Worm (Caenorhabditis elegans): ENCODE measurements around the gene mksr-1.

ce11 chrX:1025010-1025409 lies 43.9 kb downstream of the mksr-1 start, which contains the start of gene F55A4.3:
- no peak for TF ChIP-seq hmg-4 (GFP tag; optimal IDR thresholded peaks at IDR 0.05)
- no peak for TF ChIP-seq ama-1 (optimal IDR thresholded peaks at IDR 0.05)
- no peak for TF ChIP-seq ceh-13 (GFP tag; optimal IDR thresholded peaks at IDR 0.05)
- TF ChIP-seq tbx-37 (GFP tag; conservative IDR thresholded peaks at IDR 0.05): no peak
- no peak for TF ChIP-seq flt-1 (GFP tag; IDR thresholded peaks at IDR 0.05)
